Fruit fly (Drosophila melanogaster): ENCODE results near the gene CG8945.

Gene CG8945

dm6 chrX:17091062-17091904 lies 3.8 kb upstream of the CG8945 start, which contains the start of the genes CG16700 and CG4991 (continued):
- TF ChIP-seq croc (GFP tag; conservative IDR thresholded peaks at IDR 0.05) (peak; percentile 65), Lim3 (GFP tag; IDR thresholded peaks at IDR 0.05) (no peak), CG17359 (tag; optimal IDR thresholded peaks at IDR 0.05) (peak; percentile 70), ro (GFP tag; IDR thresholded peaks at IDR 0.05) (peak; percentile 39; the same call in 1 of the 2 replicates), CG11696 (GFP tag; IDR thresholded peaks at IDR 0.05) (0 out of 2 replicates have a peak, but pooled peaks have one; percentile 31), BEAF-32 (GFP tag; optimal IDR thresholded peaks at IDR 0.05) (no peak), CG18262 (tag; optimal IDR thresholded peaks at IDR 0.05) (peak; percentile 95), chinmo (GFP tag; IDR thresholded peaks at IDR 0.05; ENCODE audit: partially characterized antibody) (0 out of 4 replicates have a peak, but pooled peaks have one; percentile 43), CG15696 (tag; optimal IDR thresholded peaks at IDR 0.05) (peak; percentile 78), E2f2 (GFP tag; IDR thresholded peaks at IDR 0.05) (peak; percentile 19; the same call in 1 of the 2 replicates), fd64A (GFP tag; optimal IDR thresholded peaks at IDR 0.05) (no peak), Atf-2 (GFP tag; optimal IDR thresholded peaks at IDR 0.05) (no peak), bcd (GFP tag; optimal IDR thresholded peaks at IDR 0.05) (peak; percentile 85), TFAM (GFP tag; optimal IDR thresholded peaks at IDR 0.05) (no peak), sens-2 (GFP tag; IDR thresholded peaks at IDR 0.05) (peak; percentile 42; the same call in 1 of the 2 replicates), B-H2 (GFP tag; optimal IDR thresholded peaks at IDR 0.05) (no peak), pnt (GFP tag; optimal IDR thresholded peaks at IDR 0.05) (no peak), bowl (GFP tag; IDR thresholded peaks at IDR 0.05) (no peak), YL-1 (GFP tag; optimal IDR thresholded peaks at IDR 0.05) (peak; percentile 20), dysf (GFP tag; IDR thresholded peaks at IDR 0.05) (peak; percentile 85), CTCF (GFP tag; optimal IDR thresholded peaks at IDR 0.05) (peak; percentile 91), CG13894 (tag; optimal IDR thresholded peaks at IDR 0.05) (peak; percentile 50), CG12659 (GFP tag; optimal IDR thresholded peaks at IDR 0.05) (peak; percentile 87), Fer2 (tag; optimal IDR thresholded peaks at IDR 0.05) (peak; percentile 45), Sry-δ (GFP tag; optimal IDR thresholded peaks at IDR 0.05) (no peak), pfk (GFP tag; optimal IDR thresholded peaks at IDR 0.05) (no peak), CHES-1-like (GFP tag; optimal IDR thresholded peaks at IDR 0.05) (no peak), CG17186 (GFP tag; optimal IDR thresholded peaks at IDR 0.05) (no peak), jigr1 (GFP tag; IDR thresholded peaks at IDR 0.05) (peak; percentile 60; the same call in 1 of the 3 replicates), CG32767 (GFP tag; IDR thresholded peaks at IDR 0.05) (peak; percentile 70; the same call in 1 of the 2 replicates), CG2129 (GFP tag; IDR thresholded peaks at IDR 0.05; ENCODE audit: partially characterized antibody) (no peak), E2f1 (GFP tag; IDR thresholded peaks at IDR 0.05) (peak; percentile 59), CG17361 (GFP tag; IDR thresholded peaks at IDR 0.05) (peak; percentile 96), CG17829 (tag; optimal IDR thresholded peaks at IDR 0.05) (peak; percentile 90), Dp (GFP tag; optimal IDR thresholded peaks at IDR 0.05) (no peak), CG1233 (GFP tag; optimal IDR thresholded peaks at IDR 0.05) (peak; percentile 72), CG10543 (GFP tag; optimal IDR thresholded peaks at IDR 0.05) (peak; percentile 78), CG15011 (GFP tag; optimal IDR thresholded peaks at IDR 0.05) (peak; percentile 65), h (optimal IDR thresholded peaks at IDR 0.05) (no peak), CG8765 (GFP tag; IDR thresholded peaks at IDR 0.05) (peak; percentile 67), onecut (GFP tag; IDR thresholded peaks at IDR 0.05) (peak; percentile 24; the same call in 1 of the 2 replicates), CG7271 (tag; optimal IDR thresholded peaks at IDR 0.05) (no peak), nerfin-1 (tag; optimal IDR thresholded peaks at IDR 0.05) (peak; percentile 76), chm (GFP tag; IDR thresholded peaks at IDR 0.05) (no peak), fd96Cb (tag; optimal IDR thresholded peaks at IDR 0.05) (peak; percentile 81), CG9727 (GFP tag; optimal IDR thresholded peaks at IDR 0.05) (peak; percentile 94), Aef1 (GFP tag; IDR thresholded peaks at IDR 0.05) (peak; percentile 48; the same call in 2 of the 3 replicates), Eip74EF (GFP tag; optimal IDR thresholded peaks at IDR 0.05) (peak in 1 of 2 experiments; percentile 84), CG7357 (GFP tag; IDR thresholded peaks at IDR 0.05) (peak; percentile 55)
